Fruit fly (Drosophila melanogaster) whole organism, larva: ENCODE results near the gene Act88F.

ENCODE experiments used
- noc ChIP-seq: fragments of 200-800 bp; sonication (Bioruptor generic); optimal IDR thresholded peaks from 3 replicates; lab custom pipeline; 2019; ENCODE audit warnings: missing biosample characterization, mild to moderate bottlenecking, missing genetic modification characterization, moderate library complexity

Act88F gene

dm6 chr3R:15420375-15420931 lies 19.3 kb upstream of the Act88F start:
- no peak for TF ChIP-seq noc (tag; lab: Kevin White, UChicago)

dm6 chr3R:15424187-15424586 lies 15.6 kb upstream of the Act88F start:
- TF ChIP-seq noc (tag; lab: Kevin White, UChicago): no peak

dm6 chr3R:15425638-15426487 lies 13.9 kb upstream of the Act88F start:
- TF ChIP-seq noc (tag; lab: Kevin White, UChicago): no peak

dm6 chr3R:15427199-15427817 lies 12.5 kb upstream of the Act88F start:
- no peak for TF ChIP-seq noc (tag; lab: Kevin White, UChicago)

- no peak for TF ChIP-seq noc (tag; lab: Kevin White, UChicago)
Measured at dm6 chr3R:15427818-15428199, 12.0 kb upstream of the Act88F start.

- TF ChIP-seq noc (tag; lab: Kevin White, UChicago): no peak
Measured at dm6 chr3R:15430349-15430748, 9.4 kb upstream of the Act88F start.

- TF ChIP-seq noc (tag; lab: Kevin White, UChicago): no peak
Measured at dm6 chr3R:15431142-15431541, 8.6 kb upstream of the Act88F start.

dm6 chr3R:15433340-15433945 lies 6.3 kb upstream of the Act88F start:
- no peak for TF ChIP-seq noc (tag; lab: Kevin White, UChicago)

- TF ChIP-seq noc (tag; lab: Kevin White, UChicago): no peak
Measured at dm6 chr3R:15434676-15435075, 5.1 kb upstream of the Act88F start, which contains the start of gene CG6118. Gene CG6118 (minus strand): TSS chr3R:15434738.

dm6 chr3R:15436799-15437198 lies 3.0 kb upstream of the Act88F start:
- no peak for TF ChIP-seq noc (tag; lab: Kevin White, UChicago)

- TF ChIP-seq noc (tag; lab: Kevin White, UChicago): no peak
Measured at dm6 chr3R:15437458-15438414, 2.0 kb upstream of the Act88F start.

dm6 chr3R:15446149-15446548 lies 6.4 kb downstream of the Act88F start:
- TF ChIP-seq noc (tag; lab: Kevin White, UChicago): no peak

- no peak for TF ChIP-seq noc (tag; lab: Kevin White, UChicago)
Measured at dm6 chr3R:15447791-15448190, 8.0 kb downstream of the Act88F start.

- TF ChIP-seq noc (tag; lab: Kevin White, UChicago): no peak
Measured at dm6 chr3R:15448657-15449056, 8.9 kb downstream of the Act88F start.
